Fruit fly (Drosophila melanogaster): ENCODE results near the gene Dyrk2.

DNA sequence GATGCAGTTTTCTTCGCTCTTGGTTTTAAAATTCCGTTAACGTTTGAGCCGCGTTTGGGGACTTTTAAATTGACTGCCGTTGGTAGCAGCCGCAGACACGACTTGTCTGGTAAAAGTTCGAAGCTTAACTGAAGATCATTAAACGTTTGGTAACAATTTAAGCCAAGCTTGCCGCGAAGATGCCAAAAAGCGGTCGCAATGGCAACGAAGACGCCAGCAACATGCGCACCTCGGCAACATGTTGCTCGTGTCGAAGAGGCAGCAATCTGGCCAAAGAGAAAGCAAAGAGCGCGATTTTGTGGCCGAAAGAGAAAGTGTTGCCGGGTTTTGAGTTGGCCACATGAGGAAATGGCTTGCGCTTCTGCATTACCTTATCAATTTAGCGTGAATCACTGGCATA, 53.4 kb downstream of the Dyrk2 start, which contains the start of gene CG43333:
- TF ChIP-seq usp (GFP tag; optimal IDR thresholded peaks at IDR 0.05) (no peak), Dll (optimal IDR thresholded peaks at IDR 0.05) (no peak), CG8478 (optimal IDR thresholded peaks at IDR 0.05) (no peak)
